Worm (Caenorhabditis elegans) whole organism, young adult: ENCODE results near the gene C07A9.13.

Experiments used
- C17E4.6 ChIP-seq: fragments of 200-800 bp; sonication (Bioruptor generic); IDR thresholded peaks from 2 replicates; pipeline ENCODE4 v1.3.6; 2022; ENCODE audit warnings: missing genetic modification reagents, missing genetic modification characterization, missing compliant biosample characterization
- F37B4.10 ChIP-seq: fragments of 200-800 bp; sonication (Bioruptor generic); IDR thresholded peaks from 2 replicates; pipeline ENCODE4 v1.3.6; 2022; ENCODE audit warnings: missing genetic modification characterization, missing compliant biosample characterization
- ZK185.1 ChIP-seq: sonication (generic microtip); optimal IDR thresholded peaks from 2 replicates; lab custom pipeline; 2016; ENCODE audit warnings: mild to moderate bottlenecking, missing genetic modification characterization, missing compliant biosample characterization; ENCODE audit not compliant: poor library complexity, severe bottlenecking
- ccch-3 ChIP-seq: fragments of 200-800 bp; sonication (Bioruptor generic); optimal IDR thresholded peaks from 2 replicates; lab custom pipeline; 2018; ENCODE audit warnings: mild to moderate bottlenecking, missing genetic modification characterization, missing compliant biosample characterization
- ceh-100 ChIP-seq: fragments of 200-800 bp; sonication (Bioruptor generic); IDR thresholded peaks from 2 replicates; pipeline ENCODE4 v1.3.6; 2022; ENCODE audit warnings: missing genetic modification reagents, missing genetic modification characterization, missing compliant biosample characterization
- ceh-27 ChIP-seq: fragments of 200-800 bp; sonication (Bioruptor generic); optimal IDR thresholded peaks from 2 replicates; lab custom pipeline; 2018; ENCODE audit warnings: mild to moderate bottlenecking, missing genetic modification characterization, moderate library complexity, missing compliant biosample characterization
- ceh-40 ChIP-seq: fragments of 200-800 bp; sonication (Bioruptor generic); IDR thresholded peaks from 2 replicates; pipeline ENCODE4 v1.3.6; 2022; ENCODE audit warnings: missing genetic modification characterization, missing compliant biosample characterization
- ceh-79 ChIP-seq: sonication (generic microtip); optimal IDR thresholded peaks from 2 replicates; lab custom pipeline; 2017; ENCODE audit warnings: mild to moderate bottlenecking, missing genetic modification characterization, missing compliant biosample characterization
- die-1 ChIP-seq: sonication (generic microtip); optimal IDR thresholded peaks from 2 replicates; lab custom pipeline; 2016; ENCODE audit warnings: missing genotype, mild to moderate bottlenecking, missing genetic modification characterization, missing compliant biosample characterization
- dox-1 ChIP-seq: fragments of 200-800 bp; sonication (Bioruptor generic); IDR thresholded peaks from 2 replicates; pipeline ENCODE4 v1.3.6; 2022; ENCODE audit warnings: missing genetic modification reagents, missing genetic modification characterization, missing compliant biosample characterization
- efl-1 ChIP-seq: fragments of 150-350 bp; optimal IDR thresholded peaks from 2 replicates; lab custom pipeline; 2014; ENCODE audit warnings: missing biosample characterization, missing genetic modification reagents, missing genetic modification characterization
- egl-18 ChIP-seq: fragments of 200-800 bp; sonication (Bioruptor generic); IDR thresholded peaks from 2 replicates; pipeline ENCODE4 v1.3.6; 2022; ENCODE audit warnings: missing genetic modification reagents, missing genetic modification characterization, missing compliant biosample characterization
- egl-44 ChIP-seq: fragments of 200-800 bp; sonication (Bioruptor generic); IDR thresholded peaks from 2 replicates; pipeline ENCODE4 v1.3.6; 2022; ENCODE audit warnings: missing genetic modification reagents, missing genetic modification characterization, missing compliant biosample characterization
- egrh-3 ChIP-seq: fragments of 200-800 bp; sonication (Bioruptor generic); IDR thresholded peaks from 2 replicates; pipeline ENCODE4 v1.3.6; 2022; ENCODE audit warnings: missing genetic modification reagents, missing genetic modification characterization, missing compliant biosample characterization
- ets-4 ChIP-seq: fragments of 200-800 bp; sonication (Bioruptor generic); optimal IDR thresholded peaks from 2 replicates; lab custom pipeline; 2018; ENCODE audit warnings: mild to moderate bottlenecking, missing genetic modification characterization, missing compliant biosample characterization
- fkh-3 ChIP-seq: sonication (generic microtip); optimal IDR thresholded peaks from 2 replicates; lab custom pipeline; 2016; ENCODE audit warnings: mild to moderate bottlenecking, missing genetic modification characterization, missing compliant biosample characterization
- him-1 ChIP-seq: sonication (generic microtip); optimal IDR thresholded peaks from 2 replicates; lab custom pipeline; 2016; ENCODE audit warnings: missing genotype, missing genetic modification reagents, missing genetic modification characterization, missing compliant biosample characterization
- hsf-1 ChIP-seq: fragments of 200-800 bp; sonication (Bioruptor generic); IDR thresholded peaks from 2 replicates; pipeline ENCODE4 v1.3.6; 2022; ENCODE audit warnings: missing genetic modification reagents, missing genetic modification characterization, missing compliant biosample characterization
- let-607 ChIP-seq, 2 experiments: fragments of 200-800 bp in 1 of 2; sonication (Bioruptor generic) in 1 of 2; sonication (generic microtip) in 1 of 2; optimal IDR thresholded peaks; 2 replicates each; lab custom pipeline; 2016 to 2018; ENCODE audit warnings: mild to moderate bottlenecking in 2 of 2, missing compliant biosample characterization in 2 of 2, missing genetic modification characterization in 2 of 2, moderate library complexity in 2 of 2, missing genotype in 1 of 2
- lin-26 ChIP-seq: fragments of 200-800 bp; sonication (Bioruptor generic); IDR thresholded peaks from 2 replicates; pipeline ENCODE4 v1.3.6; 2022; ENCODE audit warnings: missing genetic modification reagents, missing genetic modification characterization, missing compliant biosample characterization
- lsl-1 ChIP-seq: fragments of 200-800 bp; sonication (Bioruptor generic); optimal IDR thresholded peaks from 2 replicates; lab custom pipeline; 2018; ENCODE audit warnings: mild to moderate bottlenecking, missing genetic modification characterization, moderate library complexity, missing compliant biosample characterization
- lsy-27 ChIP-seq: sonication (generic microtip); optimal IDR thresholded peaks from 2 replicates; lab custom pipeline; 2017; ENCODE audit warnings: missing genetic modification characterization, mild to moderate bottlenecking, missing compliant biosample characterization, antibody characterized with exemption, missing genotype, borderline replicate concordance; ENCODE audit not compliant: insufficient read depth
- madf-8 ChIP-seq: fragments of 200-800 bp; sonication (Bioruptor generic); conservative IDR thresholded peaks from 2 replicates; pipeline ENCODE4 v1.3.6; 2022; ENCODE audit warnings: missing genetic modification reagents, missing genetic modification characterization, missing compliant biosample characterization
- mxl-1 ChIP-seq: sonication (generic microtip); optimal IDR thresholded peaks from 2 replicates; lab custom pipeline; 2016; ENCODE audit warnings: missing genetic modification characterization, missing compliant biosample characterization
- nfya-1 ChIP-seq: sonication (generic microtip); optimal IDR thresholded peaks from 2 replicates; lab custom pipeline; 2017; ENCODE audit warnings: antibody characterized with exemption, missing compliant biosample characterization, missing genetic modification characterization, borderline replicate concordance; ENCODE audit not compliant: insufficient read depth
- nfyb-1 ChIP-seq: fragments of 200-800 bp; sonication (Bioruptor generic); IDR thresholded peaks from 2 replicates; pipeline ENCODE4 v1.3.6; 2022; ENCODE audit warnings: missing genetic modification reagents, missing genetic modification characterization, missing compliant biosample characterization
- nhr-179 ChIP-seq: sonication (generic microtip); optimal IDR thresholded peaks from 2 replicates; lab custom pipeline; 2016; ENCODE audit warnings: mild to moderate bottlenecking, missing genetic modification characterization, missing compliant biosample characterization
- nhr-80 ChIP-seq: sonication (generic microtip); optimal IDR thresholded peaks from 2 replicates; lab custom pipeline; 2016; ENCODE audit warnings: missing genetic modification characterization, missing compliant biosample characterization
- pbrm-1 ChIP-seq: fragments of 200-800 bp; sonication (Bioruptor generic); IDR thresholded peaks from 2 replicates; pipeline ENCODE4 v1.3.6; 2022; ENCODE audit warnings: missing genetic modification reagents, missing genetic modification characterization, missing compliant biosample characterization
- rpc-1 ChIP-seq, 2 experiments: fragments of 150-350 bp in 1 of 2; sonication (generic microtip) in 1 of 2; optimal IDR thresholded peaks; 2 replicates each; lab custom pipeline; 2014 to 2018; ENCODE audit warnings: missing biosample characterization in 1 of 2, missing genetic modification characterization in 1 of 2, missing genetic modification reagents in 1 of 2, missing genotype in 1 of 2
- snpc-3.4 ChIP-seq: sonication (generic microtip); optimal IDR thresholded peaks from 2 replicates; lab custom pipeline; 2017; ENCODE audit warnings: missing genetic modification characterization, mild to moderate bottlenecking, missing compliant biosample characterization, antibody characterized with exemption, moderate library complexity, missing genotype, missing genetic modification reagents
- somi-1 ChIP-seq: fragments of 200-800 bp; sonication (Bioruptor generic); optimal IDR thresholded peaks from 2 replicates; lab custom pipeline; 2018; ENCODE audit warnings: mild to moderate bottlenecking, missing genetic modification characterization, missing compliant biosample characterization
- zfh-2 ChIP-seq: fragments of 200-800 bp; sonication (Bioruptor generic); conservative IDR thresholded peaks from 2 replicates; pipeline ENCODE4 v1.3.6; 2022; ENCODE audit warnings: missing genetic modification reagents, missing genetic modification characterization, missing compliant biosample characterization
- ztf-25 ChIP-seq: fragments of 200-800 bp; sonication (Bioruptor generic); IDR thresholded peaks from 2 replicates; pipeline ENCODE4 v1.3.6; 2022; ENCODE audit warnings: missing genetic modification reagents, missing genetic modification characterization, missing compliant biosample characterization

Gene C07A9.13

ce11 chrIII:9639281-9640050 is 41.6 kb downstream of the C07A9.13 start:
- TF ChIP-seq fkh-3 (tag; lab: Kevin White, UChicago) (no peak), egrh-3 (GFP tag; lab: Robert Waterston, UW) (peak; percentile 38; the same call in 1 of the 2 replicates), zfh-2 (peak; percentile 85), mxl-1 (no peak)

ce11 chrIII:9638159-9638754 is 42.8 kb downstream of the C07A9.13 start:
- TF ChIP-seq him-1 (tag; lab: Kevin White, UChicago) (no peak), nhr-80 (tag; lab: Kevin White, UChicago) (peak; percentile 98), pbrm-1 (GFP tag; lab: Robert Waterston, UW) (no peak), lin-26 (no peak), ceh-100 (GFP tag; lab: Robert Waterston, UW) (no peak), ccch-3 (GFP tag; lab: Kevin White, UChicago) (no peak), nfyb-1 (GFP tag; lab: Robert Waterston, UW) (no peak), dox-1 (GFP tag; lab: Robert Waterston, UW) (0 out of 2 replicates have a peak, but pooled peaks have one; percentile 15), ets-4 (GFP tag; lab: Kevin White, UChicago) (peak; percentile 65), C17E4.6 (no peak), let-607 (tag; optimal IDR thresholded peaks at IDR 0.05; lab: Kevin White, UChicago) (peak; percentile 47 to 86), somi-1 (GFP tag; lab: Kevin White, UChicago) (no peak)
- TF ChIP-seq, all 124 proteins: peak for 4

ce11 chrIII:9637016-9637415 is 44.1 kb downstream of the C07A9.13 start, which contains the start of gene gei-13:
Gene gei-13, minus strand, starts transcription at chrIII:9637116.
- TF ChIP-seq ZK185.1 (tag; lab: Kevin White, UChicago) (no peak), hsf-1 (GFP tag; lab: Robert Waterston, UW) (no peak), ztf-25 (GFP tag; lab: Robert Waterston, UW) (no peak), lsl-1 (GFP tag; lab: Kevin White, UChicago) (no peak), egrh-3 (GFP tag; lab: Robert Waterston, UW) (no peak), snpc-3.4 (tag; lab: Kevin White, UChicago) (no peak), nfyb-1 (GFP tag; lab: Robert Waterston, UW) (no peak), ceh-27 (GFP tag; lab: Kevin White, UChicago) (no peak), lsy-27 (no peak), efl-1 (GFP tag; lab: Kevin White, UChicago) (no peak), die-1 (tag; lab: Kevin White, UChicago) (no peak), ceh-79 (no peak), egl-18 (no peak), nfya-1 (tag; lab: Kevin White, UChicago) (no peak), rpc-1 (optimal IDR thresholded peaks at IDR 0.05; lab: Kevin White, UChicago) (no peak), rpc-1 (tag; optimal IDR thresholded peaks at IDR 0.05; lab: Kevin White, UChicago) (no peak), madf-8 (no peak), F37B4.10 (GFP tag; lab: Robert Waterston, UW) (no peak), nhr-179 (no peak), egl-44 (GFP tag; lab: Robert Waterston, UW) (no peak), ceh-40 (GFP tag; lab: Robert Waterston, UW) (no peak)
